Worm (Caenorhabditis elegans): ENCODE data around the gene R05H5.4.

The R05H5.4 gene

DNA sequence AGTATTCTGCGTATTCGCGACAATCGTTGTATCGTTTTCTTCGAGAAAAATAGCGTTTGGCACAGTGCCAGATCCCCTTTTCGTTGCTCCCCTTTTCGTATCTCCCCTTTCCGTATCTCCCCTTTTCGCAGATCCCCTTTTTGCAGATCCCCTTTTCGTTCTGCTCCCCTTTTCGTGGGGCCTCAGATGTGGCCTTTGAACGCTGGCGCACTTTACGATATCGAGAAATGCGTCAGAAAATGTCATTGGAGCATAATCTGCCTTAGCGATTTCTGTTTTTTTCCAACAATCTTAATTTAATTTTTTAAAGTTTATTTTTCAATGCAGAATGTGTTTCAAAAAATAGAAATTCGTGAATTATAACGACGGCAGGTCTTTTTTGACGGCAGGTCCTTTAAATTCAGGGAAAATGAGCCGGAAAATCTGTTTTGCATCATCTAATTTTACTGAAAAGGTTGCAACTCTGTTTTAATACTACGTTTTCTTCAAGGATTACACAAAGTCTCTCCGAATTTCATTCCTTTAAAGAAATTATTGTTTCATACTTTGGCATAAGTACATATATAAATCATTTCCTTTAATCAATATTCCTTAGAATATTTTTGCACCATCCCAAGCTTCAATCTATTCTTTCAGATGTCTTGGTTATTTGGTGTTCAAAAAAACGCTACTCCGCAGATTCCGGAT, 48.7 kb upstream of the R05H5.4 start, which contains the start of gene atad-3 (continued):
- no peak for TF ChIP-seq alr-1 (tag; optimal IDR thresholded peaks at IDR 0.05; ENCODE audit: borderline replicate concordance)
- peak; percentile 93 for TF ChIP-seq nhr-47 (tag; optimal IDR thresholded peaks at IDR 0.05)
- peak; percentile 83 for TF ChIP-seq ceh-63 (GFP tag; optimal IDR thresholded peaks at IDR 0.05)
- no peak for TF ChIP-seq nhr-84 (tag; optimal IDR thresholded peaks at IDR 0.05)
- TF ChIP-seq nhr-71 (tag; optimal IDR thresholded peaks at IDR 0.05): peak; percentile 95
- no peak for TF ChIP-seq mef-2 (tag; optimal IDR thresholded peaks at IDR 0.05)
- no peak for TF ChIP-seq ceh-90 (tag; optimal IDR thresholded peaks at IDR 0.05)
- peak; percentile 58 for TF ChIP-seq zip-4 (GFP tag; optimal IDR thresholded peaks at IDR 0.05)
- no peak for TF ChIP-seq pag-3 (tag; optimal IDR thresholded peaks at IDR 0.05; ENCODE audit: borderline replicate concordance, insufficient read depth)
- peak; percentile 91 for TF ChIP-seq tbx-2 (tag; optimal IDR thresholded peaks at IDR 0.05)
- peak; percentile 78 to 84 (median 81) for TF ChIP-seq dpl-1 (GFP tag; optimal IDR thresholded peaks at IDR 0.05)
- peak; percentile 97 for TF ChIP-seq isw-1 (GFP tag; IDR thresholded peaks at IDR 0.05)
- TF ChIP-seq mdl-1 (tag; optimal IDR thresholded peaks at IDR 0.05): peak in 1 of 2 experiments; percentile 75
- TF ChIP-seq ceh-88 (GFP tag; IDR thresholded peaks at IDR 0.05): peak; percentile 83
- TF ChIP-seq C16A3.4 (tag; optimal IDR thresholded peaks at IDR 0.05): peak; percentile 76
- TF ChIP-seq ztf-4 (tag; optimal IDR thresholded peaks at IDR 0.05): peak; percentile 59
- TF ChIP-seq lin-15B (tag; optimal IDR thresholded peaks at IDR 0.05): peak; percentile 85
- TF ChIP-seq pqm-1 (tag; optimal IDR thresholded peaks at IDR 0.05): no peak
- peak; percentile 88 for TF ChIP-seq xbp-1 (tag; optimal IDR thresholded peaks at IDR 0.05)
- peak; percentile 65 for TF ChIP-seq jun-1 (tag; optimal IDR thresholded peaks at IDR 0.05)
- TF ChIP-seq mep-1 (tag; optimal IDR thresholded peaks at IDR 0.05): peak; percentile 88
- peak; percentile 87 to 89 for TF ChIP-seq efl-1 (optimal IDR thresholded peaks at IDR 0.05)
- peak; percentile 79 to 98 for TF ChIP-seq efl-1 (GFP tag; optimal IDR thresholded peaks at IDR 0.05 in 1 of 2)
- peak; percentile 83 for TF ChIP-seq egl-13 (tag; optimal IDR thresholded peaks at IDR 0.05)
- peak; percentile 89 to 90 for TF ChIP-seq lsy-2 (tag; optimal IDR thresholded peaks at IDR 0.05)
- peak; percentile 90 for TF ChIP-seq lin-13 (GFP tag; optimal IDR thresholded peaks at IDR 0.05)
- no peak for TF ChIP-seq nhr-76 (tag; optimal IDR thresholded peaks at IDR 0.05)
- peak; percentile 85 for TF ChIP-seq grh-1 (GFP tag; IDR thresholded peaks at IDR 0.05)
- peak; percentile 66 for TF ChIP-seq sox-4 (tag; optimal IDR thresholded peaks at IDR 0.05)
- no peak for TF ChIP-seq Y116A8C.19 (tag; optimal IDR thresholded peaks at IDR 0.05; ENCODE audit: borderline replicate concordance)
- peak; percentile 27 for TF ChIP-seq unc-130 (tag; optimal IDR thresholded peaks at IDR 0.05)
- no peak for TF ChIP-seq C34B4.2 (tag; optimal IDR thresholded peaks at IDR 0.05)
- no peak for TF ChIP-seq hlh-17 (GFP tag; optimal IDR thresholded peaks at IDR 0.05; ENCODE audit: borderline replicate concordance)
- peak; percentile 80 to 88 for TF ChIP-seq lin-35 (GFP tag; optimal IDR thresholded peaks at IDR 0.05)
- TF ChIP-seq fkh-4 (tag; optimal IDR thresholded peaks at IDR 0.05; ENCODE audit: borderline replicate concordance): peak; percentile 50
- peak; percentile 44 for TF ChIP-seq lin-39 (tag; optimal IDR thresholded peaks at IDR 0.05)
- TF ChIP-seq snpc-4 (tag; optimal IDR thresholded peaks at IDR 0.05): peak; percentile 67
- no peak for TF ChIP-seq sup-37 (GFP tag; optimal IDR thresholded peaks at IDR 0.05)
- TF ChIP-seq nhr-85 (tag): peak; percentile 87
- TF ChIP-seq unc-98 (GFP tag; IDR thresholded peaks at IDR 0.05): peak; percentile 97
- TF ChIP-seq egl-27 (tag; optimal IDR thresholded peaks at IDR 0.05): no peak
- TF ChIP-seq skn-1 (tag; optimal IDR thresholded peaks at IDR 0.05): peak; percentile 81
- TF ChIP-seq unc-86 (tag; optimal IDR thresholded peaks at IDR 0.05): peak; percentile 90
- TF ChIP-seq nhr-12 (tag; optimal IDR thresholded peaks at IDR 0.05): no peak
- TF ChIP-seq ces-1 (GFP tag; optimal IDR thresholded peaks at IDR 0.05): no peak
- TF ChIP-seq elt-3 (tag; optimal IDR thresholded peaks at IDR 0.05): peak in 3 of 6 experiments; percentile 48 to 65 (median 58)
- TF ChIP-seq ceh-82 (tag; optimal IDR thresholded peaks at IDR 0.05): peak; percentile 87 to 95 (median 90)
